Worm (Caenorhabditis elegans) whole organism, L1 larva: ENCODE measurements around the gene dro-1.
A peak's percentile ranks its signal among the peaks of the same experiment; 100 is the strongest.

Experiments used
- C04F5.9 ChIP-seq: sonication (generic microtip); optimal IDR thresholded peaks from 2 replicates; lab custom pipeline; 2016; ENCODE audit warnings: missing genetic modification characterization, missing compliant biosample characterization
- C16A3.4 ChIP-seq: fragments of 150-350 bp; optimal IDR thresholded peaks from 2 replicates; lab custom pipeline; 2014; ENCODE audit warnings: missing biosample characterization, missing genetic modification characterization
- C34B4.2 ChIP-seq: sonication (generic microtip); optimal IDR thresholded peaks from 2 replicates; lab custom pipeline; 2017; ENCODE audit warnings: mild to moderate bottlenecking, missing genetic modification characterization, missing compliant biosample characterization
- F16B12.6 ChIP-seq: fragments of 150-350 bp; optimal IDR thresholded peaks from 2 replicates; lab custom pipeline; 2014; ENCODE audit warnings: missing biosample characterization, missing genetic modification characterization
- Y116A8C.19 ChIP-seq: sonication (generic microtip); optimal IDR thresholded peaks from 2 replicates; lab custom pipeline; 2016; ENCODE audit warnings: missing compliant biosample characterization, missing genetic modification characterization, borderline replicate concordance
- aha-1 ChIP-seq: fragments of 150-350 bp; optimal IDR thresholded peaks from 2 replicates; lab custom pipeline; 2014; ENCODE audit warnings: missing biosample characterization, missing genetic modification characterization
- ama-1 ChIP-seq: fragments of 150-350 bp; optimal IDR thresholded peaks from 2 replicates; lab custom pipeline; 2014
- blmp-1 ChIP-seq: fragments of 150-350 bp; optimal IDR thresholded peaks from 2 replicates; lab custom pipeline; 2014; ENCODE audit warnings: missing biosample characterization, missing genetic modification characterization
- ceh-63 ChIP-seq: fragments of 200-800 bp; sonication (Bioruptor generic); optimal IDR thresholded peaks from 2 replicates; lab custom pipeline; 2018; ENCODE audit warnings: mild to moderate bottlenecking, missing genetic modification characterization, missing compliant biosample characterization
- ceh-8 ChIP-seq: fragments of 200-800 bp; sonication (Bioruptor generic); optimal IDR thresholded peaks from 2 replicates; lab custom pipeline; 2018; ENCODE audit warnings: mild to moderate bottlenecking, missing genetic modification characterization, moderate library complexity, missing compliant biosample characterization
- ceh-82 ChIP-seq, 3 experiments: fragments of 150-350 bp in 1 of 3; sonication (generic microtip) in 2 of 3; optimal IDR thresholded peaks; 2 replicates each; lab custom pipeline; 2014 to 2017; ENCODE audit warnings: missing biosample characterization in 3 of 3, missing genetic modification characterization in 3 of 3
- ceh-88 ChIP-seq: fragments of 200-800 bp; sonication (Bioruptor generic); IDR thresholded peaks from 2 replicates; pipeline ENCODE4 v1.3.6; 2022; ENCODE audit warnings: missing genetic modification characterization, missing compliant biosample characterization
- ceh-90 ChIP-seq: sonication (generic microtip); optimal IDR thresholded peaks from 2 replicates; lab custom pipeline; 2016; ENCODE audit warnings: missing genetic modification characterization, missing compliant biosample characterization
- dsc-1 ChIP-seq: sonication (generic microtip); optimal IDR thresholded peaks from 2 replicates; lab custom pipeline; 2016; ENCODE audit warnings: mild to moderate bottlenecking, missing genetic modification characterization, missing compliant biosample characterization
- efl-1 ChIP-seq, 4 experiments: fragments of 150-350 bp; optimal IDR thresholded peaks in 3 of 4; peaks in 1 of 4; 1 replicate in 1 of 4; 2 replicates in 3 of 4; lab custom pipeline; 2014; ENCODE audit warnings: missing biosample characterization in 2 of 4, missing genetic modification characterization in 2 of 4, missing genetic modification reagents in 2 of 4
- efl-3 ChIP-seq: fragments of 200-800 bp; sonication (Bioruptor generic); optimal IDR thresholded peaks from 2 replicates; lab custom pipeline; 2018; ENCODE audit warnings: mild to moderate bottlenecking, missing genetic modification characterization, missing compliant biosample characterization
- egl-27 ChIP-seq, 2 experiments: fragments of 150-350 bp in 1 of 2; sonication (generic microtip); optimal IDR thresholded peaks; 3 replicates each; lab custom pipeline; 2017 to 2018; ENCODE audit warnings: missing biosample characterization in 2 of 2, missing genetic modification characterization in 2 of 2, missing genetic modification reagents in 2 of 2
- elt-2 ChIP-seq: sonication (generic microtip); optimal IDR thresholded peaks from 2 replicates; lab custom pipeline; 2016; ENCODE audit warnings: missing genetic modification characterization, mild to moderate bottlenecking, inconsistent platforms, missing compliant biosample characterization, missing genetic modification reagents
- fkh-4 ChIP-seq: sonication (generic microtip); optimal IDR thresholded peaks from 2 replicates; lab custom pipeline; 2016; ENCODE audit warnings: missing compliant biosample characterization, missing genetic modification characterization, borderline replicate concordance
- fkh-8 ChIP-seq: sonication (generic microtip); optimal IDR thresholded peaks from 2 replicates; lab custom pipeline; 2016; ENCODE audit warnings: mild to moderate bottlenecking, missing genetic modification characterization, missing compliant biosample characterization
- fos-1 ChIP-seq: fragments of 150-350 bp; optimal IDR thresholded peaks from 2 replicates; lab custom pipeline; 2014; ENCODE audit warnings: missing biosample characterization, missing genetic modification characterization
- hlh-17 ChIP-seq: fragments of 200-800 bp; sonication (Bioruptor generic); optimal IDR thresholded peaks from 2 replicates; lab custom pipeline; 2018; ENCODE audit warnings: missing genetic modification characterization, mild to moderate bottlenecking, missing compliant biosample characterization, moderate library complexity, borderline replicate concordance
- hlh-4 ChIP-seq: sonication (generic microtip); optimal IDR thresholded peaks from 2 replicates; lab custom pipeline; 2016; ENCODE audit warnings: mild to moderate bottlenecking, missing genetic modification characterization, missing compliant biosample characterization
- hpl-2 ChIP-seq: fragments of 150-350 bp; optimal IDR thresholded peaks from 2 replicates; lab custom pipeline; 2014; ENCODE audit warnings: missing biosample characterization, missing genetic modification reagents, missing genetic modification characterization
- isw-1 ChIP-seq: fragments of 200-800 bp; sonication (Bioruptor generic); IDR thresholded peaks from 2 replicates; pipeline ENCODE4 v1.3.6; 2022; ENCODE audit warnings: missing genetic modification characterization, missing compliant biosample characterization
- jun-1 ChIP-seq: fragments of 150-350 bp; optimal IDR thresholded peaks from 2 replicates; lab custom pipeline; 2014; ENCODE audit warnings: missing biosample characterization, missing genetic modification reagents, missing genetic modification characterization
- lin-14 ChIP-seq: fragments of 200-800 bp; sonication (Bioruptor generic); optimal IDR thresholded peaks from 2 replicates; lab custom pipeline; 2018; ENCODE audit warnings: mild to moderate bottlenecking, missing genetic modification characterization, moderate library complexity, missing compliant biosample characterization
- lin-35 ChIP-seq, 2 experiments: fragments of 150-350 bp; optimal IDR thresholded peaks; 2 replicates each; lab custom pipeline; 2014; ENCODE audit warnings: missing biosample characterization in 2 of 2, missing genetic modification characterization in 2 of 2, missing genetic modification reagents in 2 of 2
- lin-39 ChIP-seq: fragments of 150-350 bp; optimal IDR thresholded peaks from 2 replicates; lab custom pipeline; 2014; ENCODE audit warnings: missing biosample characterization, missing genetic modification reagents, missing genetic modification characterization
- lir-3 ChIP-seq: sonication (generic microtip); optimal IDR thresholded peaks from 2 replicates; lab custom pipeline; 2016; ENCODE audit warnings: mild to moderate bottlenecking, missing genetic modification characterization, moderate library complexity, missing compliant biosample characterization; ENCODE audit not compliant: poor library complexity
- lsy-2 ChIP-seq, 2 experiments: fragments of 150-350 bp; optimal IDR thresholded peaks; 2 replicates each; lab custom pipeline; 2014; ENCODE audit warnings: missing biosample characterization in 2 of 2, missing genetic modification characterization in 2 of 2
- mab-9 ChIP-seq: fragments of 200-800 bp; sonication (Bioruptor generic); IDR thresholded peaks from 2 replicates; pipeline ENCODE4 v1.3.6; 2022; ENCODE audit warnings: missing genetic modification reagents, missing genetic modification characterization, missing compliant biosample characterization
- mdl-1 ChIP-seq, 2 experiments: fragments of 150-350 bp; optimal IDR thresholded peaks; 2 replicates each; lab custom pipeline; 2014 to 2017; ENCODE audit warnings: missing biosample characterization in 2 of 2, missing genetic modification characterization in 2 of 2, inconsistent platforms in 1 of 2
- mef-2 ChIP-seq: fragments of 150-350 bp; optimal IDR thresholded peaks from 2 replicates; lab custom pipeline; 2014; ENCODE audit warnings: missing biosample characterization, missing genetic modification characterization
- mep-1 ChIP-seq: fragments of 150-350 bp; optimal IDR thresholded peaks from 2 replicates; lab custom pipeline; 2014; ENCODE audit warnings: missing biosample characterization, missing genetic modification characterization
- nhr-20 ChIP-seq: sonication (generic microtip); optimal IDR thresholded peaks from 2 replicates; lab custom pipeline; 2016; ENCODE audit warnings: mild to moderate bottlenecking, missing genetic modification characterization, missing compliant biosample characterization
- nhr-47 ChIP-seq: sonication (generic microtip); optimal IDR thresholded peaks from 2 replicates; lab custom pipeline; 2016; ENCODE audit warnings: mild to moderate bottlenecking, missing genetic modification characterization, moderate library complexity, missing compliant biosample characterization
- nhr-76 ChIP-seq: sonication (generic microtip); optimal IDR thresholded peaks from 2 replicates; lab custom pipeline; 2017; ENCODE audit warnings: missing biosample characterization, missing genetic modification characterization
- nhr-77 ChIP-seq: fragments of 150-350 bp; optimal IDR thresholded peaks from 2 replicates; lab custom pipeline; 2014; ENCODE audit warnings: missing biosample characterization, missing genetic modification characterization
- nhr-84 ChIP-seq: sonication (generic microtip); optimal IDR thresholded peaks from 2 replicates; lab custom pipeline; 2017; ENCODE audit warnings: missing biosample characterization, missing genetic modification characterization
- pax-3 ChIP-seq: fragments of 200-800 bp; sonication (Bioruptor generic); optimal IDR thresholded peaks from 2 replicates; lab custom pipeline; 2018; ENCODE audit warnings: mild to moderate bottlenecking, missing genetic modification characterization, moderate library complexity, missing compliant biosample characterization
- rnt-1 ChIP-seq: sonication (generic microtip); optimal IDR thresholded peaks from 2 replicates; lab custom pipeline; 2016; ENCODE audit warnings: mild to moderate bottlenecking, missing genetic modification characterization, moderate library complexity, missing compliant biosample characterization
- skn-1 ChIP-seq: fragments of 150-350 bp; optimal IDR thresholded peaks from 2 replicates; lab custom pipeline; 2014; ENCODE audit warnings: missing biosample characterization, missing genetic modification characterization
- snpc-4 ChIP-seq: fragments of 150-350 bp; optimal IDR thresholded peaks from 2 replicates; lab custom pipeline; 2014; ENCODE audit warnings: missing biosample characterization, missing genetic modification characterization
- snu-23 ChIP-seq: sonication (generic microtip); optimal IDR thresholded peaks from 2 replicates; lab custom pipeline; 2016; ENCODE audit warnings: missing genetic modification characterization, missing compliant biosample characterization
- sptf-1 ChIP-seq: fragments of 150-350 bp; optimal IDR thresholded peaks from 2 replicates; lab custom pipeline; 2014; ENCODE audit warnings: missing biosample characterization, missing genetic modification characterization
- swsn-7 ChIP-seq: sonication (generic microtip); optimal IDR thresholded peaks from 2 replicates; lab custom pipeline; 2016; ENCODE audit warnings: missing genetic modification characterization, missing compliant biosample characterization
- tlp-1 ChIP-seq: fragments of 150-350 bp; optimal IDR thresholded peaks from 2 replicates; lab custom pipeline; 2014; ENCODE audit warnings: missing biosample characterization, missing genetic modification characterization
- unc-62 ChIP-seq: fragments of 150-350 bp; optimal IDR thresholded peaks from 2 replicates; lab custom pipeline; 2014; ENCODE audit warnings: missing biosample characterization, missing genetic modification reagents, missing genetic modification characterization
- unc-86 ChIP-seq: sonication (generic microtip); optimal IDR thresholded peaks from 2 replicates; lab custom pipeline; 2016; ENCODE audit warnings: missing genetic modification characterization, missing compliant biosample characterization
- vab-15 ChIP-seq: sonication (generic microtip); optimal IDR thresholded peaks from 2 replicates; lab custom pipeline; 2017; ENCODE audit warnings: missing genotype, mild to moderate bottlenecking, missing genetic modification characterization, missing compliant biosample characterization
- xbp-1 ChIP-seq: sonication (generic microtip); optimal IDR thresholded peaks from 2 replicates; lab custom pipeline; 2016; ENCODE audit warnings: missing genetic modification characterization, missing compliant biosample characterization
- zag-1 ChIP-seq: fragments of 150-350 bp; optimal IDR thresholded peaks from 2 replicates; lab custom pipeline; 2014; ENCODE audit warnings: missing biosample characterization, missing genetic modification characterization
- ztf-4 ChIP-seq: fragments of 150-350 bp; optimal IDR thresholded peaks from 2 replicates; lab custom pipeline; 2014; ENCODE audit warnings: missing biosample characterization, missing genetic modification characterization

Gene dro-1

DNA sequence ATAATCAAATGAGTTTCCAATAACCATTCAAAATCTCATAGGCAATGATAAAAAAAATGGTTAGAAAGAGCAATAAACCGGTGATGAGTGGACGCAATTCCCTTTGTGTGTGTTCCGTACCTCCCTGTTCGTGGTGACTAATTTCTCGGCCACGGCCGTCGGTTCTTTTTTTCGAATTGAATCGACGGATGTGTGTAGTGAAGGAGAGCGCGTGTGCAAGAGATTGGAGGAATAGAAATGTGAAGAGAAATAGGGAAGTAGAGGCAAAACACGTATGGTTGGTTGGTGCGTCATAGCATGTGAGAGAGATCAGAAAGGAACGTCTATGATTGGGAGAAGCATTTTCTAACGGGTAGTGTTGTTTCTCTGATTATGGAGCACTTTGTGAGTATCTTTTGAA lies 17.4 kb downstream of the dro-1 start:
- TF ChIP-seq ceh-90 (tag; lab: Kevin White, UChicago) = no peak
- no peak for TF ChIP-seq pax-3
- TF ChIP-seq egl-27 (tag; optimal IDR thresholded peaks at IDR 0.05; lab: Kevin White, UChicago) = no peak
- no peak for TF ChIP-seq rnt-1
- no peak for TF ChIP-seq mab-9 (GFP tag; lab: Robert Waterston, UW)
- peak; percentile 9 for TF ChIP-seq swsn-7 (tag; lab: Kevin White, UChicago)
- TF ChIP-seq unc-62 (GFP tag; lab: Kevin White, UChicago) = no peak
- TF ChIP-seq elt-2 (tag; lab: Kevin White, UChicago) = no peak
- TF ChIP-seq fkh-8 (tag; lab: Kevin White, UChicago) = peak; percentile 77
- peak; percentile 36 to 41 for TF ChIP-seq efl-1 (optimal IDR thresholded peaks at IDR 0.05; lab: Kevin White, UChicago)
- TF ChIP-seq efl-1 (GFP tag; optimal IDR thresholded peaks at IDR 0.05 in 1 of 2; lab: Kevin White, UChicago) = peak; percentile 31 to 67
- no peak for TF ChIP-seq isw-1
- peak; percentile 13 for TF ChIP-seq xbp-1 (tag; lab: Kevin White, UChicago)
- peak; percentile 21 for TF ChIP-seq nhr-20
- TF ChIP-seq jun-1 (tag; lab: Kevin White, UChicago) = peak; percentile 18
- no peak for TF ChIP-seq hpl-2 (GFP tag; lab: Kevin White, UChicago)
- TF ChIP-seq snpc-4 = no peak
- TF ChIP-seq nhr-77 (tag; lab: Kevin White, UChicago) = no peak
- TF ChIP-seq lir-3 (tag; lab: Kevin White, UChicago) = no peak
- no peak for TF ChIP-seq ztf-4 (tag; lab: Kevin White, UChicago)
- no peak for TF ChIP-seq ceh-63 (GFP tag; lab: Kevin White, UChicago)
- TF ChIP-seq C16A3.4 (tag; lab: Kevin White, UChicago) = no peak
- no peak for TF ChIP-seq fkh-4 (tag; lab: Kevin White, UChicago)
- TF ChIP-seq ceh-82 (tag; optimal IDR thresholded peaks at IDR 0.05; lab: Kevin White, UChicago) = peak in 1 of 3 experiments; percentile 69
- no peak for TF ChIP-seq mep-1 (tag; lab: Kevin White, UChicago)
- peak; percentile 36 to 58 for TF ChIP-seq lin-35 (GFP tag; optimal IDR thresholded peaks at IDR 0.05; lab: Kevin White, UChicago)
- TF ChIP-seq hlh-17 (GFP tag; lab: Kevin White, UChicago) = no peak
- no peak for TF ChIP-seq unc-86
- TF ChIP-seq aha-1 (tag; lab: Kevin White, UChicago) = no peak
- peak; percentile 16 for TF ChIP-seq nhr-47 (tag; lab: Kevin White, UChicago)
- peak; percentile 58 for TF ChIP-seq blmp-1
- no peak for TF ChIP-seq Y116A8C.19 (tag; lab: Kevin White, UChicago)
- no peak for TF ChIP-seq hlh-4
- no peak for TF ChIP-seq tlp-1 (tag; lab: Kevin White, UChicago)
- no peak for TF ChIP-seq ama-1 (lab: Kevin White, UChicago)
- TF ChIP-seq snu-23 (GFP tag; lab: Kevin White, UChicago) = peak; percentile 50
- TF ChIP-seq lsy-2 (tag; optimal IDR thresholded peaks at IDR 0.05; lab: Kevin White, UChicago) = peak; percentile 17 to 63
- no peak for TF ChIP-seq lin-39 (tag; lab: Kevin White, UChicago)
- TF ChIP-seq dsc-1 (tag; lab: Kevin White, UChicago) = no peak
- TF ChIP-seq fos-1 (tag; lab: Kevin White, UChicago) = peak; percentile 37
- no peak for TF ChIP-seq vab-15 (tag; lab: Kevin White, UChicago)
- no peak for TF ChIP-seq C34B4.2
- peak; percentile 56 for TF ChIP-seq F16B12.6
- no peak for TF ChIP-seq sptf-1 (tag; lab: Kevin White, UChicago)
- no peak for TF ChIP-seq mef-2 (tag; lab: Kevin White, UChicago)
- peak; percentile 68 for TF ChIP-seq skn-1 (tag; lab: Kevin White, UChicago)
- TF ChIP-seq mdl-1 (tag; optimal IDR thresholded peaks at IDR 0.05; lab: Kevin White, UChicago) = peak in 1 of 2 experiments; percentile 66
- TF ChIP-seq nhr-76 (tag; lab: Kevin White, UChicago) = no peak
- TF ChIP-seq ceh-8 (GFP tag; lab: Kevin White, UChicago) = no peak
- no peak for TF ChIP-seq zag-1
- peak; percentile 98 for TF ChIP-seq lin-14 (GFP tag; lab: Kevin White, UChicago)
- no peak for TF ChIP-seq C04F5.9 (tag; lab: Kevin White, UChicago)
- TF ChIP-seq efl-3 (GFP tag; lab: Kevin White, UChicago) = no peak
- no peak for TF ChIP-seq ceh-88
- TF ChIP-seq nhr-84 (tag; lab: Kevin White, UChicago) = no peak
